Worm (Caenorhabditis elegans): ENCODE results near the gene ssu-1.

Gene ssu-1

ce11 chrV:20164059-20164892 lies 31.2 kb upstream of the ssu-1 start, which contains the start of gene F19B2.5:
F19B2.5 (minus strand) TSS chrV:20164165.
- TF ChIP-seq aha-1 (tag) (peak; percentile 92), jun-1 (tag; optimal IDR thresholded peaks at IDR 0.05) (peak; percentile 66), nhr-6 (tag; optimal IDR thresholded peaks at IDR 0.05) (peak; percentile 25), rbr-2 (tag; optimal IDR thresholded peaks at IDR 0.05) (no peak), mes-2 (tag; optimal IDR thresholded peaks at IDR 0.05; ENCODE audit: poor library complexity, severe bottlenecking) (no peak), fos-1 (tag; optimal IDR thresholded peaks at IDR 0.05) (no peak), snpc-4 (tag; optimal IDR thresholded peaks at IDR 0.05) (no peak), mdl-1 (tag; optimal IDR thresholded peaks at IDR 0.05) (no peak), saeg-2 (GFP tag; IDR thresholded peaks at IDR 0.05) (peak; percentile 87; the same call in 1 of the 2 replicates), dmd-8 (GFP tag; IDR thresholded peaks at IDR 0.05) (no peak), ceh-28 (tag; optimal IDR thresholded peaks at IDR 0.05) (no peak), nhr-111 (GFP tag; optimal IDR thresholded peaks at IDR 0.05) (no peak), hmg-1.1 (GFP tag; IDR thresholded peaks at IDR 0.05) (0 out of 2 replicates have a peak, but pooled peaks have one; percentile 6), dmd-9 (GFP tag; IDR thresholded peaks at IDR 0.05) (peak; percentile 49; the same call in 1 of the 2 replicates), Y105C5A.15 (GFP tag; IDR thresholded peaks at IDR 0.05) (no peak), hlh-30 (tag; optimal IDR thresholded peaks at IDR 0.05; ENCODE audit: insufficient read depth) (peak; percentile 69), nhr-11 (tag; optimal IDR thresholded peaks at IDR 0.05) (no peak), lsy-2 (tag; optimal IDR thresholded peaks at IDR 0.05) (peak in 1 of 2 experiments; percentile 53), fkh-10 (GFP tag; optimal IDR thresholded peaks at IDR 0.05) (no peak), lin-15B (tag; optimal IDR thresholded peaks at IDR 0.05) (no peak), unc-39 (tag; optimal IDR thresholded peaks at IDR 0.05) (no peak), zip-11 (GFP tag; IDR thresholded peaks at IDR 0.05) (no peak), nhr-237 (tag; optimal IDR thresholded peaks at IDR 0.05) (no peak), attf-4 (tag; optimal IDR thresholded peaks at IDR 0.05) (no peak), nhr-42 (GFP tag; IDR thresholded peaks at IDR 0.05) (0 out of 2 replicates have a peak, but pooled peaks have one; percentile 53), F37D6.2 (tag; optimal IDR thresholded peaks at IDR 0.05) (no peak), lim-7 (GFP tag; IDR thresholded peaks at IDR 0.05) (no peak), nhr-28 (tag; optimal IDR thresholded peaks at IDR 0.05) (peak; percentile 62), Y48G9A.11 (GFP tag; IDR thresholded peaks at IDR 0.05) (no peak), zag-1 (tag; optimal IDR thresholded peaks at IDR 0.05) (no peak), egl-43 (GFP tag; IDR thresholded peaks at IDR 0.05) (no peak), ZK546.5 (tag; optimal IDR thresholded peaks at IDR 0.05) (no peak), spr-3 (GFP tag; optimal IDR thresholded peaks at IDR 0.05) (no peak), F44E2.7 (GFP tag; IDR thresholded peaks at IDR 0.05) (0 out of 2 replicates have a peak, but pooled peaks have one; percentile 73), mep-1 (tag; optimal IDR thresholded peaks at IDR 0.05) (peak; percentile 6), daf-16 (GFP tag; optimal IDR thresholded peaks at IDR 0.05) (peak in 1 of 2 experiments; percentile 97), daf-16 (tag; optimal IDR thresholded peaks at IDR 0.05) (peak; percentile 99), tag-97 (GFP tag; IDR thresholded peaks at IDR 0.05) (no peak), ceh-32 (tag; optimal IDR thresholded peaks at IDR 0.05; ENCODE audit: poor library complexity) (no peak), ceh-20 (GFP tag; IDR thresholded peaks at IDR 0.05) (peak; percentile 89), pqm-1 (tag; optimal IDR thresholded peaks at IDR 0.05) (peak; percentile 11), T26A8.4 (GFP tag; IDR thresholded peaks at IDR 0.05) (peak; percentile 74), lin-38 (GFP tag; IDR thresholded peaks at IDR 0.05) (no peak; the same call in 1 of the 2 replicates), F10B5.3 (tag; optimal IDR thresholded peaks at IDR 0.05) (no peak), lin-1 (GFP tag; IDR thresholded peaks at IDR 0.05) (peak; percentile 62; the same call in 1 of the 2 replicates), spr-1 (tag; optimal IDR thresholded peaks at IDR 0.05) (no peak), lin-13 (GFP tag; optimal IDR thresholded peaks at IDR 0.05) (no peak), Y75B8A.6 (GFP tag; IDR thresholded peaks at IDR 0.05) (0 out of 2 replicates have a peak, but pooled peaks have one; percentile 20), vab-7 (GFP tag; IDR thresholded peaks at IDR 0.05) (no peak), zfp-2 (tag; optimal IDR thresholded peaks at IDR 0.05) (no peak), nhr-41 (GFP tag; IDR thresholded peaks at IDR 0.05) (0 out of 2 replicates have a peak, but pooled peaks have one; percentile 40)

All from whole organism, L4 larva.